Fruit fly (Drosophila melanogaster): ENCODE results near the gene Nepl11.

Nepl11 gene

dm6 chr3R:4281119-4281861 is 13.3 kb downstream of the Nepl11 start (continued):
- no peak for TF ChIP-seq CG5245 (GFP tag; optimal IDR thresholded peaks at IDR 0.05)
- no peak for TF ChIP-seq CG17568 (GFP tag; optimal IDR thresholded peaks at IDR 0.05)
- no peak for TF ChIP-seq Mes4 (GFP tag; optimal IDR thresholded peaks at IDR 0.05)
- TF ChIP-seq org-1 (GFP tag; optimal IDR thresholded peaks at IDR 0.05) = no peak
- no peak for TF ChIP-seq row (GFP tag; IDR thresholded peaks at IDR 0.05)
- TF ChIP-seq CG1233 (GFP tag; optimal IDR thresholded peaks at IDR 0.05) = no peak
- no peak for TF ChIP-seq kni (GFP tag; optimal IDR thresholded peaks at IDR 0.05)
- TF ChIP-seq zf30C (GFP tag; optimal IDR thresholded peaks at IDR 0.05) = no peak
- no peak for TF ChIP-seq CG31365 (tag; optimal IDR thresholded peaks at IDR 0.05)
- TF ChIP-seq CG15011 (GFP tag; optimal IDR thresholded peaks at IDR 0.05) = no peak
- no peak for TF ChIP-seq fd102C (GFP tag; optimal IDR thresholded peaks at IDR 0.05)
- TF ChIP-seq CG12236 (GFP tag; optimal IDR thresholded peaks at IDR 0.05) = no peak
- TF ChIP-seq CG4617 (GFP tag; optimal IDR thresholded peaks at IDR 0.05; ENCODE audit: borderline replicate concordance) = no peak
- no peak for TF ChIP-seq Awh (GFP tag; IDR thresholded peaks at IDR 0.05)
- TF ChIP-seq Hmx (GFP tag; optimal IDR thresholded peaks at IDR 0.05) = no peak
- TF ChIP-seq CG16815 (GFP tag; optimal IDR thresholded peaks at IDR 0.05) = no peak
- no peak for TF ChIP-seq ato (GFP tag; IDR thresholded peaks at IDR 0.05; ENCODE audit: partially characterized antibody)
- TF ChIP-seq abd-A (tag; optimal IDR thresholded peaks at IDR 0.05) = peak; percentile 53
- TF ChIP-seq Trl (optimal IDR thresholded peaks at IDR 0.05) = peak; percentile 39 to 69
- no peak for TF ChIP-seq Trl (GFP tag; optimal IDR thresholded peaks at IDR 0.05)
- TF ChIP-seq pros (GFP tag; optimal IDR thresholded peaks at IDR 0.05) = peak; percentile 34
- peak; percentile 41 for TF ChIP-seq lab (GFP tag; optimal IDR thresholded peaks at IDR 0.05)
- TF ChIP-seq amos (GFP tag; IDR thresholded peaks at IDR 0.05; ENCODE audit: partially characterized antibody) = no peak
- peak; percentile 32 for TF ChIP-seq CG18599 (GFP tag; optimal IDR thresholded peaks at IDR 0.05)
- TF ChIP-seq CG7963 (GFP tag; IDR thresholded peaks at IDR 0.05; ENCODE audit: partially characterized antibody) = no peak
- TF ChIP-seq pzg (GFP tag; optimal IDR thresholded peaks at IDR 0.05) = peak; percentile 7
- no peak for TF ChIP-seq sr (GFP tag; IDR thresholded peaks at IDR 0.05)
- TF ChIP-seq tx (GFP tag; optimal IDR thresholded peaks at IDR 0.05) = no peak
- no peak for TF ChIP-seq Lhr (GFP tag; optimal IDR thresholded peaks at IDR 0.05)
- 0 out of 3 replicates have a peak, but pooled peaks have one; percentile 45 for TF ChIP-seq CG2199 (GFP tag; IDR thresholded peaks at IDR 0.05)
- peak; percentile 12; the same call in 1 of the 2 replicates for TF ChIP-seq crol (GFP tag; IDR thresholded peaks at IDR 0.05)
- no peak for TF ChIP-seq CG34422 (GFP tag; IDR thresholded peaks at IDR 0.05)
- no peak for TF ChIP-seq CG9797 (GFP tag; optimal IDR thresholded peaks at IDR 0.05)
- no peak for TF ChIP-seq luna (GFP tag; optimal IDR thresholded peaks at IDR 0.05)
- no peak for TF ChIP-seq crc (GFP tag; optimal IDR thresholded peaks at IDR 0.05)
- no peak for TF ChIP-seq Six4 (GFP tag; optimal IDR thresholded peaks at IDR 0.05)
- no peak for TF ChIP-seq da (GFP tag; optimal IDR thresholded peaks at IDR 0.05)
- no peak for TF ChIP-seq CG9876 (GFP tag; optimal IDR thresholded peaks at IDR 0.05)
- TF ChIP-seq Sry-δ (GFP tag; optimal IDR thresholded peaks at IDR 0.05) = no peak
- no peak for TF ChIP-seq nom (GFP tag; optimal IDR thresholded peaks at IDR 0.05)
- TF ChIP-seq peb (GFP tag; IDR thresholded peaks at IDR 0.05) = no peak
- no peak for TF ChIP-seq wor (GFP tag; IDR thresholded peaks at IDR 0.05)
- 0 out of 3 replicates have a peak, but pooled peaks have one; percentile 32 for TF ChIP-seq CG6175 (GFP tag; IDR thresholded peaks at IDR 0.05)
- 0 out of 3 replicates have a peak, but pooled peaks have one; percentile 49 for TF ChIP-seq CG11456 (GFP tag; IDR thresholded peaks at IDR 0.05)
- 0 out of 2 replicates have a peak, but pooled peaks have one; percentile 8 for TF ChIP-seq CG6689 (GFP tag; IDR thresholded peaks at IDR 0.05)
- no peak for TF ChIP-seq CG3281 (GFP tag; optimal IDR thresholded peaks at IDR 0.05)
- TF ChIP-seq Dll (GFP tag; IDR thresholded peaks at IDR 0.05; ENCODE audit: partially characterized antibody) = no peak
- no peak for TF ChIP-seq CG1792 (GFP tag; optimal IDR thresholded peaks at IDR 0.05)
- TF ChIP-seq ranshi (GFP tag; IDR thresholded peaks at IDR 0.05) = no peak
- no peak for TF ChIP-seq CG10431 (GFP tag; optimal IDR thresholded peaks at IDR 0.05)

Data from whole organism, embryonic.